Fruit fly (Drosophila melanogaster) whole organism, prepupa: ENCODE results near the gene Sfxn1-3.
A peak's percentile ranks its signal among the peaks of the same experiment; 100 is the strongest.

Source experiments
- Blimp-1 ChIP-seq: fragments of 200-800 bp; sonication (Bioruptor generic); optimal IDR thresholded peaks from 3 replicates; lab custom pipeline; 2017; ENCODE audit warnings: missing biosample characterization, missing genetic modification characterization, mild to moderate bottlenecking, moderate library complexity, missing genetic modification reagents
- CG11294 ChIP-seq: fragments of 200-800 bp; sonication (Bioruptor generic); IDR thresholded peaks from 2 replicates; pipeline ENCODE4 v1.3.6; 2022; ENCODE audit warnings: missing biosample characterization, missing genetic modification characterization
- CG11762 ChIP-seq: fragments of 200-800 bp; sonication (Bioruptor generic); optimal IDR thresholded peaks from 3 replicates; lab custom pipeline; 2016; ENCODE audit warnings: missing biosample characterization, missing genetic modification characterization; ENCODE audit not compliant: insufficient read depth
- CG15336 ChIP-seq: fragments of 200-800 bp; sonication (Bioruptor generic); IDR thresholded peaks from 2 replicates; pipeline ENCODE4 v1.3.6; 2022; ENCODE audit warnings: missing biosample characterization, missing genetic modification characterization
- CG16779 ChIP-seq: fragments of 200-800 bp; sonication (Bioruptor generic); optimal IDR thresholded peaks from 3 replicates; lab custom pipeline; 2017; ENCODE audit warnings: missing biosample characterization, mild to moderate bottlenecking, missing genetic modification characterization
- CG3032 ChIP-seq: fragments of 200-800 bp; optimal IDR thresholded peaks from 2 replicates; lab custom pipeline; 2019; ENCODE audit warnings: missing biosample characterization, mild to moderate bottlenecking, missing genetic modification characterization, moderate library complexity
- CG31627 ChIP-seq: fragments of 200-800 bp; sonication (Bioruptor generic); optimal IDR thresholded peaks from 3 replicates; lab custom pipeline; 2016; ENCODE audit warnings: missing biosample characterization, missing genetic modification characterization
- CG32006 ChIP-seq: fragments of 200-800 bp; sonication (Bioruptor generic); optimal IDR thresholded peaks from 3 replicates; lab custom pipeline; 2017; ENCODE audit warnings: missing biosample characterization, mild to moderate bottlenecking, missing genetic modification characterization
- CG34406 ChIP-seq: fragments of 200-800 bp; sonication (Bioruptor generic); optimal IDR thresholded peaks from 3 replicates; lab custom pipeline; 2016; ENCODE audit warnings: missing biosample characterization, missing genetic modification characterization
- CG3919 ChIP-seq: fragments of 200-800 bp; sonication (Bioruptor generic); optimal IDR thresholded peaks from 3 replicates; lab custom pipeline; 2016; ENCODE audit warnings: missing biosample characterization, missing genetic modification characterization
- CG6163 ChIP-seq: fragments of 200-800 bp; sonication (Bioruptor generic); IDR thresholded peaks from 3 replicates; pipeline ENCODE4 v1.3.6; 2022; ENCODE audit warnings: missing biosample characterization, missing genetic modification characterization
- CG6792 ChIP-seq: fragments of 200-800 bp; sonication (Bioruptor generic); optimal IDR thresholded peaks from 3 replicates; lab custom pipeline; 2016; ENCODE audit warnings: missing biosample characterization, missing genetic modification characterization
- CG6808 ChIP-seq: fragments of 200-800 bp; sonication (Bioruptor generic); optimal IDR thresholded peaks from 3 replicates; lab custom pipeline; 2017; ENCODE audit warnings: missing biosample characterization, missing genetic modification characterization, mild to moderate bottlenecking, moderate library complexity, missing genetic modification reagents
- CG6854 ChIP-seq: fragments of 200-800 bp; sonication (Bioruptor generic); optimal IDR thresholded peaks from 2 replicates; lab custom pipeline; 2017; ENCODE audit warnings: missing biosample characterization, mild to moderate bottlenecking, missing genetic modification characterization
- CG7368 ChIP-seq: fragments of 200-800 bp; sonication (Bioruptor generic); optimal IDR thresholded peaks from 3 replicates; lab custom pipeline; 2016; ENCODE audit warnings: missing biosample characterization, missing genetic modification characterization
- CG8119 ChIP-seq: fragments of 200-800 bp; sonication (Bioruptor generic); IDR thresholded peaks from 3 replicates; pipeline ENCODE4 v1.3.6; 2022; ENCODE audit warnings: missing biosample characterization, missing genetic modification characterization
- CG8319 ChIP-seq: fragments of 200-800 bp; sonication (Bioruptor generic); optimal IDR thresholded peaks from 3 replicates; lab custom pipeline; 2016; ENCODE audit warnings: missing biosample characterization, missing genetic modification characterization
- CG8632 ChIP-seq: fragments of 200-800 bp; sonication (Bioruptor generic); optimal IDR thresholded peaks from 3 replicates; lab custom pipeline; 2016; ENCODE audit warnings: missing biosample characterization, missing genetic modification characterization
- CG9139 ChIP-seq: fragments of 200-800 bp; sonication (Bioruptor generic); optimal IDR thresholded peaks from 3 replicates; lab custom pipeline; 2017; ENCODE audit warnings: missing biosample characterization, mild to moderate bottlenecking, missing genetic modification characterization
- Eip75B ChIP-seq: fragments of 200-800 bp; sonication (Bioruptor generic); optimal IDR thresholded peaks from 3 replicates; lab custom pipeline; 2016; ENCODE audit warnings: missing biosample characterization, missing genetic modification characterization
- Eip78C ChIP-seq: fragments of 200-800 bp; sonication (Bioruptor generic); peaks from one replicate; lab custom pipeline; 2016; ENCODE audit warnings: missing biosample characterization, missing genetic modification characterization
- Ets21C ChIP-seq: fragments of 200-800 bp; sonication (Bioruptor generic); optimal IDR thresholded peaks from 3 replicates; lab custom pipeline; 2016; ENCODE audit warnings: missing biosample characterization, missing genetic modification characterization
- Gug ChIP-seq: fragments of 200-800 bp; sonication (Bioruptor generic); IDR thresholded peaks from 2 replicates; pipeline ENCODE4 v1.3.6; 2022; ENCODE audit warnings: missing biosample characterization, missing genetic modification characterization
- Hr39 ChIP-seq: fragments of 200-800 bp; sonication (Bioruptor generic); optimal IDR thresholded peaks from 2 replicates; lab custom pipeline; 2016; ENCODE audit warnings: missing biosample characterization, missing genetic modification characterization
- Lpt ChIP-seq: fragments of 200-800 bp; sonication (Bioruptor generic); optimal IDR thresholded peaks from 3 replicates; lab custom pipeline; 2016; ENCODE audit warnings: missing biosample characterization, missing genetic modification characterization
- Met ChIP-seq: fragments of 200-800 bp; sonication (Bioruptor generic); optimal IDR thresholded peaks from 3 replicates; lab custom pipeline; 2016; ENCODE audit warnings: missing biosample characterization, missing genetic modification characterization
- Smox ChIP-seq: fragments of 200-800 bp; sonication (Bioruptor generic); optimal IDR thresholded peaks from 3 replicates; lab custom pipeline; 2016; ENCODE audit warnings: missing biosample characterization, missing genetic modification characterization
- Sox102F ChIP-seq: fragments of 200-800 bp; sonication (Bioruptor generic); optimal IDR thresholded peaks from 2 replicates; lab custom pipeline; 2016; ENCODE audit warnings: missing biosample characterization, mild to moderate bottlenecking, missing genetic modification characterization
- Sox14 ChIP-seq: fragments of 200-800 bp; sonication (Bioruptor generic); optimal IDR thresholded peaks from 3 replicates; lab custom pipeline; 2016; ENCODE audit warnings: missing biosample characterization, missing genetic modification characterization
- acj6 ChIP-seq: fragments of 200-800 bp; sonication (Bioruptor generic); optimal IDR thresholded peaks from 3 replicates; lab custom pipeline; 2016; ENCODE audit warnings: missing biosample characterization, missing genetic modification characterization
- dsx ChIP-seq: fragments of 200-800 bp; optimal IDR thresholded peaks from 3 replicates; lab custom pipeline; 2019; ENCODE audit warnings: missing biosample characterization, mild to moderate bottlenecking, missing genetic modification characterization, moderate library complexity; ENCODE audit not compliant: poor library complexity, severe bottlenecking
- eg ChIP-seq: fragments of 200-800 bp; sonication (Bioruptor generic); IDR thresholded peaks from 3 replicates; pipeline ENCODE4 v1.3.6; 2022; ENCODE audit warnings: missing biosample characterization, missing genetic modification characterization
- esn ChIP-seq: fragments of 200-800 bp; sonication (Bioruptor generic); optimal IDR thresholded peaks from 2 replicates; lab custom pipeline; 2016; ENCODE audit warnings: missing biosample characterization, mild to moderate bottlenecking, missing genetic modification characterization, moderate library complexity
- fd85E ChIP-seq: fragments of 200-800 bp; sonication (Bioruptor generic); optimal IDR thresholded peaks from 3 replicates; lab custom pipeline; 2016; ENCODE audit warnings: missing biosample characterization, missing genetic modification characterization
- fkh ChIP-seq: fragments of 200-800 bp; sonication (Bioruptor generic); optimal IDR thresholded peaks from 3 replicates; lab custom pipeline; 2017; ENCODE audit warnings: missing biosample characterization, mild to moderate bottlenecking, missing genetic modification characterization, moderate library complexity
- lz ChIP-seq: fragments of 200-800 bp; sonication (Bioruptor generic); optimal IDR thresholded peaks from 3 replicates; lab custom pipeline; 2016; ENCODE audit warnings: missing biosample characterization, missing genetic modification characterization
- net ChIP-seq: fragments of 200-800 bp; sonication (Bioruptor generic); optimal IDR thresholded peaks from 3 replicates; lab custom pipeline; 2016; ENCODE audit warnings: missing biosample characterization, missing genetic modification characterization
- pdm3 ChIP-seq: fragments of 200-800 bp; sonication (Bioruptor generic); optimal IDR thresholded peaks from 3 replicates; lab custom pipeline; 2016; ENCODE audit warnings: missing biosample characterization, missing genetic modification characterization
- salr ChIP-seq, 2 experiments: fragments of 200-800 bp; sonication (Bioruptor generic); optimal IDR thresholded peaks; 3 replicates each; lab custom pipeline; 2016 to 2018; ENCODE audit warnings: missing biosample characterization in 2 of 2, missing genetic modification characterization in 2 of 2, mild to moderate bottlenecking in 1 of 2
- ss ChIP-seq, 2 experiments: fragments of 200-800 bp; sonication (Bioruptor generic); optimal IDR thresholded peaks; 2 replicates in 1 of 2; 3 replicates in 1 of 2; lab custom pipeline; 2017 to 2018; ENCODE audit warnings: mild to moderate bottlenecking in 2 of 2, missing biosample characterization in 2 of 2, missing genetic modification characterization in 2 of 2, moderate library complexity in 1 of 2
- svp ChIP-seq: fragments of 200-800 bp; sonication (Bioruptor generic); peaks from one replicate; lab custom pipeline; 2016; ENCODE audit warnings: missing biosample characterization, missing genetic modification characterization
- topi ChIP-seq: fragments of 200-800 bp; sonication (Bioruptor generic); optimal IDR thresholded peaks from 3 replicates; lab custom pipeline; 2016; ENCODE audit warnings: missing biosample characterization, missing genetic modification characterization
- vri ChIP-seq: fragments of 200-800 bp; sonication (Bioruptor generic); optimal IDR thresholded peaks from 3 replicates; lab custom pipeline; 2016; ENCODE audit warnings: missing biosample characterization, mild to moderate bottlenecking, missing genetic modification characterization

The Sfxn1-3 gene

DNA sequence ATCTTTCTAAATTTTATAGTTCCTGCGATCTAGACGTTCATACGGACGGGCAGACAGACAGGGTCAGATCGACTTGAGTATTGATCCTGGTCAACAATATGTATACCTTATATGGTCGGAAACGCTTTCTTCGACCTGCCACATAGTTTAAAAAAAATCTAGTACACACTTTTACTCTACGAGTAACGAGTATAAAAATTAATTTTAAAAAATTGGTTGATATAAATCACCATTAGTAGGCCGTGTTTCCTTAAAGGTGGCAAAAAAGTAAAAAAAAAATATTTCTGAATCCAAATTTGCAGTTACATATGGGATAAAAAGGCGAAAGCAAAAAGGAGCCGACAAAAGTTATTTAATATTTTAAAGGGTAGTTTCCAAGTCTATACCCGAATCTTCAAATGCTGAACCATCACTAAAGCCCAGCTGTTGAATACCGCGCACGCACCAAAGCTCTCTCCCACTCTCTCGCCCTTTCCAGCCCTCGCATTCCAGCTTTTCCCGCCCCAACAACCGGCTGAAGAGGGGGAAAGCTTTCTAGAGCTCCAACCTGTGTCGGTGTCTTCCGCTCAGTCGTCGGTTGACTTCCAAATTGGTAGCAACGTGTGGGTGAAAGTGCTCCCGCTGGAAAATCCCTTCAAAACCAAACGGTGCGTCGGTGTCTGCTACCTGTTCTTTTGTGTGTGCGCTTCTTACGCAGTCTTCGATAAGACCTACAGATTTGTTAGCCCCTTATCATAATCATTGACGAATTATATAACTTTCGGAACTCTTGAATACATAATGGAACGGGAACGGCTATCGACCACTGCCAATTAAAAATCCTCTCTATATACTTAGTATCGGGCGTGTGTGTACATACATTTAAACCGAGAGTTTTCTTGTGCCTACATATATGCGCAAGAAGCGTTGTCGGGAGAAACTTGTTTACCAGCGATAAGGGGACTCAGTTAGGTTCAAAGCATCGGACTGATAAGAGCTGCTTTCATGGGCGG is at the start of gene Sfxn1-3:
TSS of gene Sfxn1-3 (plus strand) at position 238 of the 992 bp plus-strand sequence.
- TF ChIP-seq Smox (GFP tag; lab: Kevin White, UChicago) (peak; percentile 34), Blimp-1 (GFP tag; lab: Kevin White, UChicago) (peak; percentile 40), esn (peak; percentile 64), CG3032 (tag; lab: Kevin White, UChicago) (peak; percentile 4), fkh (GFP tag; lab: Kevin White, UChicago) (peak; percentile 87), CG8632 (peak; percentile 10), CG32006 (GFP tag; lab: Kevin White, UChicago) (no peak), CG9139 (GFP tag; lab: Kevin White, UChicago) (peak; percentile 70), lz (GFP tag; lab: Kevin White, UChicago) (peak; percentile 37), fd85E (no peak), CG8119 (GFP tag; lab: Robert Waterston, UW) (peak; percentile 50; the same call in 2 of the 3 replicates), CG34406 (peak; percentile 11), topi (GFP tag; lab: Kevin White, UChicago) (peak; percentile 57), CG7368 (GFP tag; lab: Kevin White, UChicago) (peak; percentile 46), Lpt (GFP tag; lab: Kevin White, UChicago) (peak; percentile 7), CG6792 (peak; percentile 4), eg (GFP tag; lab: Robert Waterston, UW) (peak; percentile 71; the same call in 2 of the 3 replicates), CG3919 (GFP tag; lab: Kevin White, UChicago) (peak; percentile 67), Met (GFP tag; lab: Kevin White, UChicago) (peak; percentile 54), CG16779 (tag; lab: Kevin White, UChicago) (no peak), Sox14 (peak; percentile 10), CG31627 (GFP tag; lab: Kevin White, UChicago) (peak; percentile 35), Sox102F (GFP tag; lab: Kevin White, UChicago) (no peak), ss (GFP tag; optimal IDR thresholded peaks at IDR 0.05; lab: Kevin White, UChicago) (peak in 1 of 2 experiments; percentile 66), Hr39 (peak; percentile 22), Eip78C (GFP tag; lab: Kevin White, UChicago) (peak; percentile 88), dsx (GFP tag; lab: Kevin White, UChicago) (peak; percentile 72), CG11762 (GFP tag; lab: Kevin White, UChicago) (peak; percentile 37), svp (peak; percentile 86), pdm3 (GFP tag; lab: Kevin White, UChicago) (no peak), Gug (GFP tag; lab: Robert Waterston, UW) (no peak), CG8319 (GFP tag; lab: Kevin White, UChicago) (no peak), net (peak; percentile 62), salr (GFP tag; optimal IDR thresholded peaks at IDR 0.05; lab: Kevin White, UChicago) (peak in 1 of 2 experiments; percentile 4), Eip75B (GFP tag; lab: Kevin White, UChicago) (no peak), Ets21C (no peak), vri (GFP tag; lab: Kevin White, UChicago) (peak; percentile 100), CG6854 (GFP tag; lab: Kevin White, UChicago) (peak; percentile 90), acj6 (GFP tag; lab: Kevin White, UChicago) (peak; percentile 2), CG6808 (no peak), CG11294 (GFP tag; lab: Robert Waterston, UW) (no peak; the same call in 1 of the 2 replicates), CG6163 (peak; percentile 68), CG15336 (GFP tag; lab: Robert Waterston, UW) (no peak; the same call in 1 of the 2 replicates)
